Worm (Caenorhabditis elegans): Measurements from ENCODE around the gene E03H12.7.

The E03H12.7 gene

DNA sequence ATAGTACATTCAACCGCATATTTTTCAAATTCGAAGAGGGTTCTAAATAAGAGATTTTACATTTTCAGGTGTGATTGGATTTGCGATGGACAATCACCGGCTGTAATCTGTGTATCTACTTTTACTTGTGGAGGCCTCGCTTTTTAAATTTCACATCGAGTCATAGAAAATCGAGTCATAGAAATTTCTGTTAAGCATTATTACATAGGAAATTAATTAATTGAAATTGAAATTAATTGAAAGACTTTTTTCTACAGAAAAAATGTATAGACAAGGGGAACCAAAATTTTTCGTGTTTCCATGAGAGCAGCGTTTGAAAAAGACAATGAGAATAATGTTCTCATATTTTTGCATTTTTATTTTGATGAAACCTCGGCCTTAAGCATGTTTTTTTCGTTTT, 4.7 kb downstream of the E03H12.7 start, which contains the start of gene clec-176:
clec-176 (plus strand) TSS at position 301 of the 400 bp plus-strand sequence.
- TF ChIP-seq ceh-82 (tag; optimal IDR thresholded peaks at IDR 0.05) = no peak
- no peak for TF ChIP-seq jun-1 (tag; optimal IDR thresholded peaks at IDR 0.05)
- TF ChIP-seq tbx-2 (tag; optimal IDR thresholded peaks at IDR 0.05) = no peak
- TF ChIP-seq nhr-67 (tag; optimal IDR thresholded peaks at IDR 0.05) = no peak
- no peak for TF ChIP-seq pha-4 (tag; optimal IDR thresholded peaks at IDR 0.05)
- TF ChIP-seq nhr-23 (tag; optimal IDR thresholded peaks at IDR 0.05) = no peak
- TF ChIP-seq aly-2 (tag; optimal IDR thresholded peaks at IDR 0.05) = no peak
- no peak for TF ChIP-seq ama-1 (optimal IDR thresholded peaks at IDR 0.05)
- no peak for TF ChIP-seq ZK546.5 (tag; optimal IDR thresholded peaks at IDR 0.05)
- no peak for TF ChIP-seq lsy-12 (tag; optimal IDR thresholded peaks at IDR 0.05)
- TF ChIP-seq nhr-25 (tag; optimal IDR thresholded peaks at IDR 0.05) = no peak
- no peak for TF ChIP-seq egl-27 (tag; optimal IDR thresholded peaks at IDR 0.05)
- TF ChIP-seq nhr-237 (tag; optimal IDR thresholded peaks at IDR 0.05) = no peak
- no peak for TF ChIP-seq ceh-28 (tag; optimal IDR thresholded peaks at IDR 0.05)
- TF ChIP-seq nfya-1 (tag; optimal IDR thresholded peaks at IDR 0.05; ENCODE audit: insufficient read depth) = no peak
- no peak for TF ChIP-seq elt-2 (tag; optimal IDR thresholded peaks at IDR 0.05)
- no peak for TF ChIP-seq nhr-76 (tag; optimal IDR thresholded peaks at IDR 0.05)
- no peak for TF ChIP-seq nhr-28 (tag; optimal IDR thresholded peaks at IDR 0.05)
- TF ChIP-seq ceh-16 (tag; optimal IDR thresholded peaks at IDR 0.05) = no peak

DNA sequence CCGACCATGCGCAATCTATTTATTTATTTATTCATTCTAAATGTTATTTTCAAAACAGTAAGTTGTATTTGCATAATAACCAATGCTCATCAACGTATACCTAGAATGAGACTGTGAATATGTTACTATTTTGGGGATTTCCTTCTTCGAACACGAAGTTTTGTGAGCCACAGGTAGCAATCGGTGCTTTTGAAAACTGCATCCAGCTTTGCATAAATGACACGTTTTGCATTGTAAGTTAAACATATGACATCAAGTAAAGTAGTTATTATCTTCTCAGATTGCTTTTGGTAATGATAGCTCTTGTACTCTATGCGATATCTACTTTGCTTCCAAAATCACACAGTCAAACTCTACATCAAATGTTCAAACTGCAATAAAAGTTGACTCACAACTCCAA, 6.0 kb downstream of the E03H12.7 start, which contains the start of gene E03H12.4:
E03H12.4 (plus strand) TSS at position 120 of the 400 bp plus-strand sequence.
- TF ChIP-seq nhr-76 (tag; optimal IDR thresholded peaks at IDR 0.05) (no peak), nhr-12 (tag; optimal IDR thresholded peaks at IDR 0.05) (no peak), nhr-25 (tag; optimal IDR thresholded peaks at IDR 0.05) (no peak), nfya-1 (tag; optimal IDR thresholded peaks at IDR 0.05; ENCODE audit: insufficient read depth) (no peak), ZK546.5 (tag; optimal IDR thresholded peaks at IDR 0.05) (no peak), ceh-9 (tag; optimal IDR thresholded peaks at IDR 0.05) (no peak), mml-1 (tag; optimal IDR thresholded peaks at IDR 0.05) (no peak), R02D3.7 (tag; optimal IDR thresholded peaks at IDR 0.05) (no peak), nhr-23 (tag; optimal IDR thresholded peaks at IDR 0.05) (no peak), unc-39 (tag; optimal IDR thresholded peaks at IDR 0.05) (no peak), egl-27 (tag; optimal IDR thresholded peaks at IDR 0.05) (no peak), zag-1 (tag; optimal IDR thresholded peaks at IDR 0.05) (no peak), elt-2 (tag; optimal IDR thresholded peaks at IDR 0.05) (no peak), jun-1 (tag; optimal IDR thresholded peaks at IDR 0.05) (no peak), nhr-11 (tag; optimal IDR thresholded peaks at IDR 0.05) (no peak)

DNA sequence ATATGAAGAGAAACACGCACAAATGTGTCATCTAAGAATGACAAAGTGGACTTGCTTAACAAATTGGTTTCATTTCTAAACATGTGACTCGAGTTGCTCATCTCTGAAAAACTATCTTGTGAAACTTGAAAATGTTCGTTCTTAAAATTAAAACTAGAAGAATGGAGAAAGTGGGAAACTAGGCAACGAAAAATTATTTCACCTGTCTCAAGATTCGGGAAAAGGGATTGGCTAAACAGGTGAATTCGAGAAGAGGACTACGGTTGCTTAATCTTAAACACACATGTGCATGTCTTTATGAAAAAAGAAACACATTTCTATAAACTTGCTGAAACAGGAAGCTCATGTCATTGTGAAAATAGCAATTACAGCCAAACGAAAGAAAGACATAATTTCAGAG, 7.4 kb downstream of the E03H12.7 start, which contains the start of gene srz-24:
srz-24 (minus strand) TSS at position 101 of the 400 bp plus-strand sequence.
- TF ChIP-seq nhr-11 (tag; optimal IDR thresholded peaks at IDR 0.05) = no peak
- no peak for TF ChIP-seq nhr-43 (tag; optimal IDR thresholded peaks at IDR 0.05; ENCODE audit: poor library complexity, severe bottlenecking)
- TF ChIP-seq sea-2 (GFP tag; optimal IDR thresholded peaks at IDR 0.05) = no peak

DNA sequence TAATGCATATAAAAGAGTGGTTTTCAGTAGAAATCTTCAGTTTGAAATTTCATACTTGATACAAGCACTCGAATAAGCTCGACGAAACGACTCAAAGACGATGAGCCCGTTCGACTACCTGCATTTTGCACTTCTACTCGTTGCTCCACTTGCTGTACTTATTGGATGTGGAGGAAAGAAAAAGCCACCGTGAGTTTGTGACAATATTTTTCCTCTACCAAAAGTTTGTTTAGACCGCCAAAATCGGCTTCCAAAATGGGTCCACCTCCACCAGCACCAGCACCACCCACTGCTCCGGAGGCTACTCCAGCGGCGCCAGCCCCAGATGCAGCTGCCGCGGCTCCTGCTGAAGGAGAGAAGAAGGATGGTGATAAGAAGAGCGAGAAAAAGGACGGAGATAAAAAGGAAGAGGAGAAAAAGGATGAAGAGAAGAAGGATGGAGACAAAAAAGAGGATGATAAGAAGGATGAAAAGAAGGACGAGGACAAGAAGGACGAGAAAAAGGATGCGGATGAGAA, 11.2 kb downstream of the E03H12.7 start, which contains the start of gene E03H12.5:
E03H12.5 (plus strand) TSS at position 51 of the 518 bp plus-strand sequence.
- TF ChIP-seq elt-2 (tag; optimal IDR thresholded peaks at IDR 0.05) (no peak), fkh-2 (tag; optimal IDR thresholded peaks at IDR 0.05) (no peak), ceh-28 (tag; optimal IDR thresholded peaks at IDR 0.05) (no peak), R02D3.7 (tag; optimal IDR thresholded peaks at IDR 0.05) (no peak), ceh-9 (tag; optimal IDR thresholded peaks at IDR 0.05) (no peak), pha-4 (tag; optimal IDR thresholded peaks at IDR 0.05) (no peak), tbx-2 (tag; optimal IDR thresholded peaks at IDR 0.05) (no peak), zag-1 (tag; optimal IDR thresholded peaks at IDR 0.05) (no peak), sea-2 (GFP tag; optimal IDR thresholded peaks at IDR 0.05) (no peak), egl-27 (tag; optimal IDR thresholded peaks at IDR 0.05) (no peak), lin-15B (tag; optimal IDR thresholded peaks at IDR 0.05) (no peak), eor-1 (tag; optimal IDR thresholded peaks at IDR 0.05) (no peak), nhr-11 (tag; optimal IDR thresholded peaks at IDR 0.05) (no peak), pqm-1 (tag; optimal IDR thresholded peaks at IDR 0.05) (no peak), lsy-12 (tag; optimal IDR thresholded peaks at IDR 0.05) (no peak)

DNA sequence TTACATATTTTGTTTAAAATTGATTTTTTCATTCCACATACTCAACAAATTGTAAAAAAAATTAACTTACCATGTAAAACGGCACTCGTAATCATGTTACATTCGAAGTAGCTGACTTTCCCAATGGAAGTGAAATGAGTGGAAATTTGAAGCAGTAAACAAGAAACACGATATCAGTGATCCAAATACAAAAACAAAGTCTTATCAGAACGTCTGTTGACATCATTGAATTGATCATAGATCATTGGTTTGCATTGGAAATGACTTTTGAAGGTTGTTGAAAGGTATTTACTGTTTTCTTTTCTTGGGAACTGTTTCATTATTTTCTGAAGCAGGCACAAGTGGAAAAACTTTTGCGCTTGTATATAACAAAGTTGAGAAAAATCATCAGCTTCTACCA, 12.4 kb downstream of the E03H12.7 start, which contains the start of gene Y9C9A.16:
Y9C9A.16 (minus strand) TSS at position 131 of the 400 bp plus-strand sequence.
- no peak for TF ChIP-seq nfya-1 (tag; optimal IDR thresholded peaks at IDR 0.05; ENCODE audit: insufficient read depth)
- no peak for TF ChIP-seq nhr-25 (tag; optimal IDR thresholded peaks at IDR 0.05)
- no peak for TF ChIP-seq lin-15B (tag; optimal IDR thresholded peaks at IDR 0.05)
- no peak for TF ChIP-seq tbx-2 (tag; optimal IDR thresholded peaks at IDR 0.05)
- TF ChIP-seq elt-3 (tag; optimal IDR thresholded peaks at IDR 0.05) = no peak
- TF ChIP-seq pha-4 (tag; optimal IDR thresholded peaks at IDR 0.05) = no peak
- no peak for TF ChIP-seq unc-39 (tag; optimal IDR thresholded peaks at IDR 0.05)
